Worm (Caenorhabditis elegans) whole organism, mixed stage, embryonic: ENCODE measurements around the gene rpb-8.

Experiments
- M03D4.4 ChIP-seq: sonication (generic microtip); optimal IDR thresholded peaks from 2 replicates; lab custom pipeline; 2017; ENCODE audit warnings: mild to moderate bottlenecking, missing genetic modification characterization, missing compliant biosample characterization
- blmp-1 ChIP-seq: fragments of 150-350 bp; optimal IDR thresholded peaks from 2 replicates; lab custom pipeline; 2014; ENCODE audit warnings: missing biosample characterization, missing genetic modification characterization
- ceh-39 ChIP-seq: fragments of 150-350 bp; optimal IDR thresholded peaks from 2 replicates; lab custom pipeline; 2014; ENCODE audit warnings: missing biosample characterization, missing genetic modification characterization
- ceh-43 ChIP-seq: fragments of 200-800 bp; sonication (Bioruptor generic); optimal IDR thresholded peaks from 2 replicates; lab custom pipeline; 2018; ENCODE audit warnings: mild to moderate bottlenecking, missing genetic modification characterization, moderate library complexity, missing compliant biosample characterization
- ceh-83 ChIP-seq: fragments of 200-800 bp; sonication (Bioruptor generic); optimal IDR thresholded peaks from 2 replicates; lab custom pipeline; 2018; ENCODE audit warnings: mild to moderate bottlenecking, missing genetic modification characterization, missing compliant biosample characterization
- ces-1 ChIP-seq: fragments of 150-350 bp; optimal IDR thresholded peaks from 2 replicates; lab custom pipeline; 2014; ENCODE audit warnings: missing biosample characterization, missing genetic modification reagents, missing genetic modification characterization
- cnd-1 ChIP-seq: fragments of 200-800 bp; sonication (Bioruptor generic); optimal IDR thresholded peaks from 2 replicates; lab custom pipeline; 2018; ENCODE audit warnings: mild to moderate bottlenecking, missing genetic modification characterization, missing compliant biosample characterization
- drap-1 ChIP-seq: fragments of 200-800 bp; sonication (Bioruptor generic); optimal IDR thresholded peaks from 3 replicates; lab custom pipeline; 2018; ENCODE audit warnings: mild to moderate bottlenecking, missing genetic modification characterization, missing compliant biosample characterization
- elt-1 ChIP-seq: sonication (generic microtip); optimal IDR thresholded peaks from 2 replicates; lab custom pipeline; 2017; ENCODE audit warnings: missing genetic modification characterization, mild to moderate bottlenecking, missing compliant biosample characterization, antibody characterized with exemption, moderate library complexity, borderline replicate concordance; ENCODE audit not compliant: insufficient read depth
- elt-3 ChIP-seq: fragments of 150-350 bp; optimal IDR thresholded peaks from 2 replicates; lab custom pipeline; 2014; ENCODE audit warnings: missing biosample characterization, missing genetic modification characterization
- flh-1 ChIP-seq: fragments of 200-800 bp; sonication (Bioruptor generic); optimal IDR thresholded peaks from 2 replicates; lab custom pipeline; 2018; ENCODE audit warnings: mild to moderate bottlenecking, missing genetic modification characterization, moderate library complexity, missing compliant biosample characterization
- ham-2 ChIP-seq: fragments of 200-800 bp; sonication (Bioruptor generic); optimal IDR thresholded peaks from 2 replicates; lab custom pipeline; 2018; ENCODE audit warnings: mild to moderate bottlenecking, missing genetic modification characterization, missing compliant biosample characterization
- hlh-1 ChIP-seq: fragments of 150-350 bp; optimal IDR thresholded peaks from 2 replicates; lab custom pipeline; 2014; ENCODE audit warnings: missing biosample characterization, missing genetic modification reagents, missing genetic modification characterization
- lin-32 ChIP-seq: fragments of 200-800 bp; sonication (Bioruptor generic); optimal IDR thresholded peaks from 2 replicates; lab custom pipeline; 2018; ENCODE audit warnings: mild to moderate bottlenecking, missing genetic modification characterization, missing compliant biosample characterization
- lsy-2 ChIP-seq: fragments of 150-350 bp; optimal IDR thresholded peaks from 2 replicates; lab custom pipeline; 2014; ENCODE audit warnings: missing biosample characterization, missing genetic modification characterization
- mab-5 ChIP-seq: fragments of 150-350 bp; optimal IDR thresholded peaks from 2 replicates; lab custom pipeline; 2014; ENCODE audit warnings: missing biosample characterization, missing genetic modification characterization
- mep-1 ChIP-seq: fragments of 150-350 bp; optimal IDR thresholded peaks from 2 replicates; lab custom pipeline; 2017; ENCODE audit warnings: missing biosample characterization, missing genetic modification reagents, missing genetic modification characterization, inconsistent platforms
- mls-2 ChIP-seq: sonication (generic microtip); optimal IDR thresholded peaks from 2 replicates; lab custom pipeline; 2016; ENCODE audit warnings: mild to moderate bottlenecking, missing genetic modification characterization, moderate library complexity, missing compliant biosample characterization
- nhr-2 ChIP-seq: fragments of 150-350 bp; optimal IDR thresholded peaks from 2 replicates; lab custom pipeline; 2014; ENCODE audit warnings: missing biosample characterization, missing genetic modification characterization
- nhr-237 ChIP-seq: fragments of 150-350 bp; optimal IDR thresholded peaks from 2 replicates; lab custom pipeline; 2014; ENCODE audit warnings: missing biosample characterization, missing genetic modification characterization
- nhr-28 ChIP-seq: fragments of 150-350 bp; optimal IDR thresholded peaks from 2 replicates; lab custom pipeline; 2014; ENCODE audit warnings: missing biosample characterization, missing genetic modification characterization
- nhr-76 ChIP-seq: sonication (generic microtip); optimal IDR thresholded peaks from 2 replicates; lab custom pipeline; 2017; ENCODE audit warnings: missing biosample characterization, missing genetic modification characterization
- pha-4 ChIP-seq: fragments of 150-350 bp; optimal IDR thresholded peaks from 2 replicates; lab custom pipeline; 2018; ENCODE audit warnings: missing biosample characterization, missing genetic modification reagents, missing genetic modification characterization
- sem-2 ChIP-seq: fragments of 200-800 bp; sonication (Bioruptor generic); optimal IDR thresholded peaks from 2 replicates; lab custom pipeline; 2018; ENCODE audit warnings: mild to moderate bottlenecking, missing genetic modification characterization, missing compliant biosample characterization
- snpc-4 ChIP-seq: fragments of 150-350 bp; optimal IDR thresholded peaks from 2 replicates; lab custom pipeline; 2014; ENCODE audit warnings: missing biosample characterization, missing genetic modification characterization
- sptf-1 ChIP-seq: sonication (generic microtip); optimal IDR thresholded peaks from 2 replicates; lab custom pipeline; 2017; ENCODE audit warnings: mild to moderate bottlenecking, missing genetic modification characterization, moderate library complexity, missing compliant biosample characterization
- unc-120 ChIP-seq: sonication (generic microtip); optimal IDR thresholded peaks from 2 replicates; lab custom pipeline; 2017; ENCODE audit warnings: missing genetic modification characterization, missing compliant biosample characterization; ENCODE audit not compliant: poor library complexity, severe bottlenecking
- unc-39 ChIP-seq: fragments of 150-350 bp; optimal IDR thresholded peaks from 2 replicates; lab custom pipeline; 2014; ENCODE audit warnings: missing biosample characterization, missing genetic modification characterization
- unc-62 ChIP-seq: fragments of 150-350 bp; optimal IDR thresholded peaks from 2 replicates; lab custom pipeline; 2014; ENCODE audit warnings: missing biosample characterization, missing genetic modification reagents, missing genetic modification characterization
- zip-8 ChIP-seq: fragments of 150-350 bp; optimal IDR thresholded peaks from 2 replicates; lab custom pipeline; 2014; ENCODE audit warnings: missing biosample characterization, missing genetic modification characterization
- ztf-11 ChIP-seq: fragments of 150-350 bp; optimal IDR thresholded peaks from 2 replicates; lab custom pipeline; 2014; ENCODE audit warnings: missing biosample characterization, missing genetic modification characterization

Gene rpb-8

ce11 chrIII:4952970-4953369 lies 35.2 kb upstream of the rpb-8 start:
- TF ChIP-seq unc-39 (tag; lab: Kevin White, UChicago) (no peak), sem-2 (GFP tag; lab: Kevin White, UChicago) (no peak), nhr-237 (tag; lab: Kevin White, UChicago) (no peak), hlh-1 (no peak), nhr-28 (tag; lab: Kevin White, UChicago) (no peak), ceh-39 (tag; lab: Kevin White, UChicago) (no peak), elt-3 (tag; lab: Kevin White, UChicago) (no peak), mab-5 (tag; lab: Kevin White, UChicago) (no peak), zip-8 (tag; lab: Kevin White, UChicago) (no peak), nhr-76 (tag; lab: Kevin White, UChicago) (no peak), unc-120 (no peak), mls-2 (tag; lab: Kevin White, UChicago) (no peak), sptf-1 (tag; lab: Kevin White, UChicago) (no peak), flh-1 (GFP tag; lab: Kevin White, UChicago) (no peak), elt-1 (tag; lab: Kevin White, UChicago) (no peak)

ce11 chrIII:4951824-4952223 lies 34.0 kb upstream of the rpb-8 start, which contains the start of gene flh-2:
flh-2 (plus strand) TSS chrIII:4952124.
- TF ChIP-seq ztf-11 (no peak), nhr-2 (tag; lab: Kevin White, UChicago) (no peak), mab-5 (tag; lab: Kevin White, UChicago) (no peak), ceh-83 (GFP tag; lab: Kevin White, UChicago) (no peak), lin-32 (GFP tag; lab: Kevin White, UChicago) (no peak)

ce11 chrIII:4951210-4951609 lies 33.4 kb upstream of the rpb-8 start:
- TF ChIP-seq pha-4 (tag; lab: Kevin White, UChicago), result no peak
- TF ChIP-seq cnd-1 (tag; lab: Kevin White, UChicago), result no peak
- TF ChIP-seq snpc-4 (tag; lab: Kevin White, UChicago), result no peak
- no peak for TF ChIP-seq ceh-43 (GFP tag; lab: Kevin White, UChicago)
- no peak for TF ChIP-seq mls-2 (tag; lab: Kevin White, UChicago)
- TF ChIP-seq unc-62 (GFP tag; lab: Kevin White, UChicago), result no peak
- TF ChIP-seq lsy-2 (tag; lab: Kevin White, UChicago), result no peak

DNA sequence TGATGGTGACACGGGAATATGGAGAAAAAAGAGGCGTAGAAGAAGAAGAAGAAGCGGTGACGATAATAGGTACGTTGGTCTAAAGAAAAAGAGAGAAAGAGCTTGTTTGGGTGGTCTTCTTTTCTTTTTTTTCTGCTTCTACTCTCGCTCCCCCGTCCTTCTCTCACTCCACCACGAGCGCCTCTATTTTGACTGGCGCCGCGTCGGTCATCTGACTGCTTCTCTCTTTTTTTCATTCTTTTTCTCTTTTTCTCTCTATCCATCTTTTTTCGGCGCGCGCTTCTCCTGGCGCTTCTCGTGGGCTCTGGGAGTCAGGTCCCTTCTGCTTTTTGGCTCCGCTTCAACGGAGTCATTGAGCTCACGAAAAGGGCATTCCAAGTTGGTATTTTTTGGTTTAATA lies 32.5 kb upstream of the rpb-8 start:
- TF ChIP-seq unc-39 (tag; lab: Kevin White, UChicago) (no peak), unc-120 (no peak), sem-2 (GFP tag; lab: Kevin White, UChicago) (no peak), ham-2 (no peak), zip-8 (tag; lab: Kevin White, UChicago) (no peak), mab-5 (tag; lab: Kevin White, UChicago) (no peak), ces-1 (GFP tag; lab: Kevin White, UChicago) (no peak), blmp-1 (tag; lab: Kevin White, UChicago) (no peak), ceh-83 (GFP tag; lab: Kevin White, UChicago) (no peak), M03D4.4 (tag; lab: Kevin White, UChicago) (no peak), lin-32 (GFP tag; lab: Kevin White, UChicago) (no peak), ztf-11 (no peak), mep-1 (tag; lab: Kevin White, UChicago) (no peak)

DNA sequence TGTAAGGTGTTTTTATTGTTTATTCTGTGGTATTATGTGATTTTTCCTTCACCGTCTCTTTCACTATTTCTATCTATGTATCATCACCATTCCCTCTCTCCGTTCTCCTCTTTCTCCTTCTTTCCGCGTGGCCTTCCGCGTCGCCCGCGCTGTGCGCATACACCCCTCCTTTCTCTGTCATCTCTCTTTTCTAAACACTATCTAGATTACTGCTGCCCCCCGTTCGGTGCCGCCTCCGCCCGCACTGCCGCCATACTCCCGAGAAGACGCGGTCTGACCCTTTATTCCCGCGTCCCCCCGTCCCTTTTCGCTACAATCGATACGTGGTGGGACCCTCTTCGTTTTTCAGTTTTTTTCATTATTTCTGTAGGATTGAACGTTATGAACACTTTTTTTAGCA lies 30.8 kb upstream of the rpb-8 start:
- peak; percentile 49 for TF ChIP-seq sptf-1 (tag; lab: Kevin White, UChicago)
- peak; percentile 7 for TF ChIP-seq drap-1 (GFP tag; lab: Kevin White, UChicago)
- TF ChIP-seq ham-2, result peak; percentile 61
- no peak for TF ChIP-seq ztf-11
- no peak for TF ChIP-seq ceh-39 (tag; lab: Kevin White, UChicago)
- TF ChIP-seq unc-120, result peak; percentile 50
- peak; percentile 46 for TF ChIP-seq pha-4 (tag; lab: Kevin White, UChicago)
- TF ChIP-seq flh-1 (GFP tag; lab: Kevin White, UChicago), result peak; percentile 31
- TF ChIP-seq mls-2 (tag; lab: Kevin White, UChicago), result peak; percentile 51
- TF ChIP-seq M03D4.4 (tag; lab: Kevin White, UChicago), result peak; percentile 44
- TF ChIP-seq mep-1 (tag; lab: Kevin White, UChicago), result peak; percentile 46
